Worm (Caenorhabditis elegans) whole organism, dauer: Measurements from ENCODE around the gene srsx-27.

Experiments
- unc-62 ChIP-seq: sonication (generic microtip); optimal IDR thresholded peaks from 2 replicates; lab custom pipeline; 2017; ENCODE audit warnings: missing biosample characterization, missing genetic modification reagents, missing genetic modification characterization

Gene srsx-27

ce11 chrV:10185719-10186118, 35.9 kb downstream of the srsx-27 start, which contains the start of gene ZK856.18:
TSS of gene ZK856.18 (minus strand) at chrV:10186007.
- no peak for TF ChIP-seq unc-62

DNA sequence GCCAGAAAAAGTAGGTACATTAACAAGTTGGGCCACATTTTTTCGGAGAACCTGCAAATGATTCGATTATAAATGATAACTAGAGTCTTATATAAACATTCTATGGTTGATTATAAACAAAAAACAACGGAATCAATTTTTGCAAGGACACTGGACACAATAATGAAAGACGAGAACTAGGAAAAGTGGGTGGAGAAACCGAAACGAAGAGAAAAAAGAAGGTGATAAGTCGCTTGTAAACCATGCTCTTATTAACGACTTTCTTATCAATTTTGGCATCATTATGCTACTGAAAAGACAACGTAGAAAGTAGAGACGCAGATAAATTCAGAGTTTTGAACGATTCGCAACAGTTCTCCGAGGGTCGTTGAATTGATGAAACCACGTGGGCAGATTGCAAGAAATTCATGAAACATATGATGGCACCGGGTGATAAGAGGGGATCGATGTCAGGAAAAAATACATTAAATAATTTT, 40.3 kb downstream of the srsx-27 start, which contains the start of gene ZK856.5:
TSS of gene ZK856.5 (minus strand) at position 51 of the 476 bp plus-strand sequence.
- no peak for TF ChIP-seq unc-62

ce11 chrV:10191242-10191641, 41.4 kb downstream of the srsx-27 start:
- no peak for TF ChIP-seq unc-62

DNA sequence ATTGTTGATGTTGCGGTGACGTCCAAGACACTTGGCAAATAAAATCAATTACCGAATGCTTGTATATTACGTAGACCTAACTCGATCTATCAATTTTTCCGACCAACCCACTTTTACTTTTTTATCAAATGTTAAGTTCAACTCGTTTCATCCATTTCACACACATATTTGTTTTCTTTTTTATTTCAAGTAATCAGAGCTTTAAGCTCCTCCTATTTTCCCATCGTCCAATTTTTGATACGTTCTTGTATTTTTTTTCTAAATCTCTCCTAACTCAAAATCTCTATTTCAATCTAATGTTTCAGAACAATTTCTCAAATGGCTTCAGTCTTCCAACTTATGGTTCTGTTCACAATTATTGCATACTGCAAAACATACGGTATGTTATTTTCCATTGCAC, 48.6 kb downstream of the srsx-27 start, which contains the start of gene ZK856.6:
TSS of gene ZK856.6 (plus strand) at position 301 of the 400 bp plus-strand sequence.
- TF ChIP-seq unc-62 = no peak
